Fruit fly (Drosophila melanogaster) whole organism, prepupa: ENCODE measurements around the gene CG9928.
A peak's percentile ranks its signal among the peaks of the same experiment; 100 is the strongest.

ENCODE experiments used
- Blimp-1 ChIP-seq: fragments of 200-800 bp; sonication (Bioruptor generic); optimal IDR thresholded peaks from 3 replicates; lab custom pipeline; 2017; ENCODE audit warnings: missing biosample characterization, missing genetic modification characterization, mild to moderate bottlenecking, moderate library complexity, missing genetic modification reagents
- CG10631 ChIP-seq: fragments of 200-800 bp; sonication (Bioruptor generic); optimal IDR thresholded peaks from 2 replicates; lab custom pipeline; 2016; ENCODE audit warnings: missing biosample characterization, missing genetic modification characterization
- CG10669 ChIP-seq: fragments of 200-800 bp; sonication (Bioruptor generic); optimal IDR thresholded peaks from 3 replicates; lab custom pipeline; 2018; ENCODE audit warnings: missing biosample characterization, mild to moderate bottlenecking, missing genetic modification characterization, moderate library complexity
- CG11294 ChIP-seq: fragments of 200-800 bp; sonication (Bioruptor generic); IDR thresholded peaks from 2 replicates; pipeline ENCODE4 v1.3.6; 2022; ENCODE audit warnings: missing biosample characterization, missing genetic modification characterization
- CG11762 ChIP-seq: fragments of 200-800 bp; sonication (Bioruptor generic); optimal IDR thresholded peaks from 3 replicates; lab custom pipeline; 2016; ENCODE audit warnings: missing biosample characterization, missing genetic modification characterization; ENCODE audit not compliant: insufficient read depth
- CG11902 ChIP-seq: fragments of 200-800 bp; sonication (Bioruptor generic); optimal IDR thresholded peaks from 3 replicates; lab custom pipeline; 2016; ENCODE audit warnings: missing biosample characterization, missing genetic modification characterization
- CG15336 ChIP-seq: fragments of 200-800 bp; sonication (Bioruptor generic); IDR thresholded peaks from 2 replicates; pipeline ENCODE4 v1.3.6; 2022; ENCODE audit warnings: missing biosample characterization, missing genetic modification characterization
- CG1621 ChIP-seq: fragments of 200-800 bp; sonication (Bioruptor generic); optimal IDR thresholded peaks from 3 replicates; lab custom pipeline; 2018; ENCODE audit warnings: missing biosample characterization, mild to moderate bottlenecking, missing genetic modification characterization
- CG16779 ChIP-seq: fragments of 200-800 bp; sonication (Bioruptor generic); optimal IDR thresholded peaks from 3 replicates; lab custom pipeline; 2017; ENCODE audit warnings: missing biosample characterization, mild to moderate bottlenecking, missing genetic modification characterization
- CG3032 ChIP-seq: fragments of 200-800 bp; optimal IDR thresholded peaks from 2 replicates; lab custom pipeline; 2019; ENCODE audit warnings: missing biosample characterization, mild to moderate bottlenecking, missing genetic modification characterization, moderate library complexity
- CG32006 ChIP-seq: fragments of 200-800 bp; sonication (Bioruptor generic); optimal IDR thresholded peaks from 3 replicates; lab custom pipeline; 2017; ENCODE audit warnings: missing biosample characterization, mild to moderate bottlenecking, missing genetic modification characterization
- CG34406 ChIP-seq: fragments of 200-800 bp; sonication (Bioruptor generic); optimal IDR thresholded peaks from 3 replicates; lab custom pipeline; 2016; ENCODE audit warnings: missing biosample characterization, missing genetic modification characterization
- CG4318 ChIP-seq: fragments of 200-800 bp; sonication (Bioruptor generic); optimal IDR thresholded peaks from 3 replicates; lab custom pipeline; 2017; ENCODE audit warnings: missing biosample characterization, mild to moderate bottlenecking, missing genetic modification characterization
- CG6163 ChIP-seq: fragments of 200-800 bp; sonication (Bioruptor generic); IDR thresholded peaks from 3 replicates; pipeline ENCODE4 v1.3.6; 2022; ENCODE audit warnings: missing biosample characterization, missing genetic modification characterization
- CG6276 ChIP-seq: fragments of 200-800 bp; sonication (Bioruptor generic); optimal IDR thresholded peaks from 2 replicates; lab custom pipeline; 2017; ENCODE audit warnings: missing biosample characterization, mild to moderate bottlenecking, missing genetic modification characterization
- CG6792 ChIP-seq: fragments of 200-800 bp; sonication (Bioruptor generic); optimal IDR thresholded peaks from 3 replicates; lab custom pipeline; 2016; ENCODE audit warnings: missing biosample characterization, missing genetic modification characterization
- CG6808 ChIP-seq: fragments of 200-800 bp; sonication (Bioruptor generic); optimal IDR thresholded peaks from 3 replicates; lab custom pipeline; 2017; ENCODE audit warnings: missing biosample characterization, missing genetic modification characterization, mild to moderate bottlenecking, moderate library complexity, missing genetic modification reagents
- CG6854 ChIP-seq: fragments of 200-800 bp; sonication (Bioruptor generic); optimal IDR thresholded peaks from 2 replicates; lab custom pipeline; 2017; ENCODE audit warnings: missing biosample characterization, mild to moderate bottlenecking, missing genetic modification characterization
- CG7368 ChIP-seq: fragments of 200-800 bp; sonication (Bioruptor generic); optimal IDR thresholded peaks from 3 replicates; lab custom pipeline; 2016; ENCODE audit warnings: missing biosample characterization, missing genetic modification characterization
- CG8119 ChIP-seq: fragments of 200-800 bp; sonication (Bioruptor generic); IDR thresholded peaks from 3 replicates; pipeline ENCODE4 v1.3.6; 2022; ENCODE audit warnings: missing biosample characterization, missing genetic modification characterization
- CG8319 ChIP-seq: fragments of 200-800 bp; sonication (Bioruptor generic); optimal IDR thresholded peaks from 3 replicates; lab custom pipeline; 2016; ENCODE audit warnings: missing biosample characterization, missing genetic modification characterization
- CG9139 ChIP-seq: fragments of 200-800 bp; sonication (Bioruptor generic); optimal IDR thresholded peaks from 3 replicates; lab custom pipeline; 2017; ENCODE audit warnings: missing biosample characterization, mild to moderate bottlenecking, missing genetic modification characterization
- Eip75B ChIP-seq: fragments of 200-800 bp; sonication (Bioruptor generic); optimal IDR thresholded peaks from 3 replicates; lab custom pipeline; 2016; ENCODE audit warnings: missing biosample characterization, missing genetic modification characterization
- Eip78C ChIP-seq: fragments of 200-800 bp; sonication (Bioruptor generic); peaks from one replicate; lab custom pipeline; 2016; ENCODE audit warnings: missing biosample characterization, missing genetic modification characterization
- Ets21C ChIP-seq: fragments of 200-800 bp; sonication (Bioruptor generic); optimal IDR thresholded peaks from 3 replicates; lab custom pipeline; 2016; ENCODE audit warnings: missing biosample characterization, missing genetic modification characterization
- Ets96B ChIP-seq: fragments of 200-800 bp; optimal IDR thresholded peaks from 2 replicates; lab custom pipeline; 2019; ENCODE audit warnings: missing biosample characterization, mild to moderate bottlenecking, missing genetic modification characterization, moderate library complexity
- Gug ChIP-seq: fragments of 200-800 bp; sonication (Bioruptor generic); IDR thresholded peaks from 2 replicates; pipeline ENCODE4 v1.3.6; 2022; ENCODE audit warnings: missing biosample characterization, missing genetic modification characterization
- Hr38 ChIP-seq: sonication (Bioruptor generic); optimal IDR thresholded peaks from 2 replicates; lab custom pipeline; 2016; ENCODE audit warnings: missing biosample characterization, missing genetic modification characterization
- Hr39 ChIP-seq: fragments of 200-800 bp; sonication (Bioruptor generic); optimal IDR thresholded peaks from 2 replicates; lab custom pipeline; 2016; ENCODE audit warnings: missing biosample characterization, missing genetic modification characterization
- Hr4 ChIP-seq: fragments of 200-800 bp; sonication (Bioruptor generic); optimal IDR thresholded peaks from 3 replicates; lab custom pipeline; 2016; ENCODE audit warnings: missing biosample characterization, missing genetic modification characterization
- Lpt ChIP-seq: fragments of 200-800 bp; sonication (Bioruptor generic); optimal IDR thresholded peaks from 3 replicates; lab custom pipeline; 2016; ENCODE audit warnings: missing biosample characterization, missing genetic modification characterization
- Met ChIP-seq: fragments of 200-800 bp; sonication (Bioruptor generic); optimal IDR thresholded peaks from 3 replicates; lab custom pipeline; 2016; ENCODE audit warnings: missing biosample characterization, missing genetic modification characterization
- Smox ChIP-seq: fragments of 200-800 bp; sonication (Bioruptor generic); optimal IDR thresholded peaks from 3 replicates; lab custom pipeline; 2016; ENCODE audit warnings: missing biosample characterization, missing genetic modification characterization
- Sox14 ChIP-seq: fragments of 200-800 bp; sonication (Bioruptor generic); optimal IDR thresholded peaks from 3 replicates; lab custom pipeline; 2016; ENCODE audit warnings: missing biosample characterization, missing genetic modification characterization
- Sox15 ChIP-seq: fragments of 200-800 bp; sonication (Bioruptor generic); optimal IDR thresholded peaks from 3 replicates; lab custom pipeline; 2016; ENCODE audit warnings: missing biosample characterization, missing genetic modification characterization
- cyc ChIP-seq: fragments of 200-800 bp; sonication (Bioruptor generic); optimal IDR thresholded peaks from 3 replicates; lab custom pipeline; 2016; ENCODE audit warnings: missing biosample characterization, missing genetic modification characterization
- dac ChIP-seq: fragments of 200-800 bp; sonication (Bioruptor generic); optimal IDR thresholded peaks from 2 replicates; lab custom pipeline; 2017; ENCODE audit warnings: missing biosample characterization, mild to moderate bottlenecking, missing genetic modification characterization
- dsx ChIP-seq: fragments of 200-800 bp; optimal IDR thresholded peaks from 3 replicates; lab custom pipeline; 2019; ENCODE audit warnings: missing biosample characterization, mild to moderate bottlenecking, missing genetic modification characterization, moderate library complexity; ENCODE audit not compliant: poor library complexity, severe bottlenecking
- eg ChIP-seq: fragments of 200-800 bp; sonication (Bioruptor generic); IDR thresholded peaks from 3 replicates; pipeline ENCODE4 v1.3.6; 2022; ENCODE audit warnings: missing biosample characterization, missing genetic modification characterization
- fd59A ChIP-seq: fragments of 200-800 bp; sonication (Bioruptor generic); optimal IDR thresholded peaks from 2 replicates; lab custom pipeline; 2017; ENCODE audit warnings: missing biosample characterization, mild to moderate bottlenecking, missing genetic modification characterization, missing genetic modification reagents
- fd85E ChIP-seq: fragments of 200-800 bp; sonication (Bioruptor generic); optimal IDR thresholded peaks from 3 replicates; lab custom pipeline; 2016; ENCODE audit warnings: missing biosample characterization, missing genetic modification characterization
- lz ChIP-seq: fragments of 200-800 bp; sonication (Bioruptor generic); optimal IDR thresholded peaks from 3 replicates; lab custom pipeline; 2016; ENCODE audit warnings: missing biosample characterization, missing genetic modification characterization
- net ChIP-seq: fragments of 200-800 bp; sonication (Bioruptor generic); optimal IDR thresholded peaks from 3 replicates; lab custom pipeline; 2016; ENCODE audit warnings: missing biosample characterization, missing genetic modification characterization
- pdm3 ChIP-seq: fragments of 200-800 bp; sonication (Bioruptor generic); optimal IDR thresholded peaks from 3 replicates; lab custom pipeline; 2016; ENCODE audit warnings: missing biosample characterization, missing genetic modification characterization
- salr ChIP-seq, 2 experiments: fragments of 200-800 bp; sonication (Bioruptor generic); optimal IDR thresholded peaks; 3 replicates each; lab custom pipeline; 2016 to 2018; ENCODE audit warnings: missing biosample characterization in 2 of 2, missing genetic modification characterization in 2 of 2, mild to moderate bottlenecking in 1 of 2
- spab ChIP-seq: fragments of 200-800 bp; sonication (Bioruptor generic); optimal IDR thresholded peaks from 2 replicates; lab custom pipeline; 2017; ENCODE audit warnings: missing biosample characterization, mild to moderate bottlenecking, missing genetic modification characterization, missing genetic modification reagents
- ss ChIP-seq, 2 experiments: fragments of 200-800 bp; sonication (Bioruptor generic); optimal IDR thresholded peaks; 2 replicates in 1 of 2; 3 replicates in 1 of 2; lab custom pipeline; 2017 to 2018; ENCODE audit warnings: mild to moderate bottlenecking in 2 of 2, missing biosample characterization in 2 of 2, missing genetic modification characterization in 2 of 2, moderate library complexity in 1 of 2
- svp ChIP-seq: fragments of 200-800 bp; sonication (Bioruptor generic); peaks from one replicate; lab custom pipeline; 2016; ENCODE audit warnings: missing biosample characterization, missing genetic modification characterization
- topi ChIP-seq: fragments of 200-800 bp; sonication (Bioruptor generic); optimal IDR thresholded peaks from 3 replicates; lab custom pipeline; 2016; ENCODE audit warnings: missing biosample characterization, missing genetic modification characterization
- vri ChIP-seq: fragments of 200-800 bp; sonication (Bioruptor generic); optimal IDR thresholded peaks from 3 replicates; lab custom pipeline; 2016; ENCODE audit warnings: missing biosample characterization, mild to moderate bottlenecking, missing genetic modification characterization

CG9928 gene

dm6 chr2L:13164994-13165801 lies 22.5 kb upstream of the CG9928 start, which contains the start of gene Sirt1:
Gene Sirt1, plus strand, starts transcription at chr2L:13165564.
- TF ChIP-seq Eip75B (GFP tag; lab: Kevin White, UChicago) (peak; percentile 74), CG9139 (no peak), Eip78C (peak; percentile 90), Ets96B (tag; lab: Kevin White, UChicago) (peak; percentile 87), Hr38 (GFP tag; lab: Kevin White, UChicago) (no peak), Sox15 (GFP tag; lab: Kevin White, UChicago) (peak; percentile 88), CG1621 (tag; lab: Kevin White, UChicago) (peak; percentile 41), cyc (GFP tag; lab: Kevin White, UChicago) (peak; percentile 81), dac (GFP tag; lab: Kevin White, UChicago) (no peak), svp (GFP tag; lab: Kevin White, UChicago) (no peak), CG32006 (GFP tag; lab: Kevin White, UChicago) (peak; percentile 90), CG6163 (GFP tag; lab: Robert Waterston, UW) (no peak; the same call in 2 of the 3 replicates), net (GFP tag; lab: Kevin White, UChicago) (peak; percentile 81), CG7368 (GFP tag; lab: Kevin White, UChicago) (peak; percentile 66), Smox (GFP tag; lab: Kevin White, UChicago) (peak; percentile 83), Gug (GFP tag; lab: Robert Waterston, UW) (no peak; the same call in none of the 2 replicates), CG6808 (peak; percentile 78), fd59A (peak; percentile 75), dsx (GFP tag; lab: Kevin White, UChicago) (peak; percentile 70), CG6276 (GFP tag; lab: Kevin White, UChicago) (peak; percentile 80), Blimp-1 (GFP tag; lab: Kevin White, UChicago) (peak; percentile 78), topi (GFP tag; lab: Kevin White, UChicago) (peak; percentile 77), Hr4 (GFP tag; lab: Kevin White, UChicago) (peak; percentile 87), salr (GFP tag; optimal IDR thresholded peaks at IDR 0.05; lab: Kevin White, UChicago) (peak; percentile 6 to 92), CG34406 (GFP tag; lab: Kevin White, UChicago) (peak; percentile 87), spab (GFP tag; lab: Kevin White, UChicago) (peak; percentile 70), CG10631 (GFP tag; lab: Kevin White, UChicago) (peak; percentile 92), Met (GFP tag; lab: Kevin White, UChicago) (peak; percentile 81), Ets21C (GFP tag; lab: Kevin White, UChicago) (peak; percentile 65), pdm3 (GFP tag; lab: Kevin White, UChicago) (peak; percentile 76), Sox14 (peak; percentile 74), ss (GFP tag; optimal IDR thresholded peaks at IDR 0.05; lab: Kevin White, UChicago) (peak; percentile 6 to 80), vri (GFP tag; lab: Kevin White, UChicago) (no peak), CG6792 (peak; percentile 83), Hr39 (peak; percentile 85), Lpt (peak; percentile 60), CG8119 (GFP tag; lab: Robert Waterston, UW) (peak; percentile 78), CG4318 (GFP tag; lab: Kevin White, UChicago) (peak; percentile 86), CG6854 (GFP tag; lab: Kevin White, UChicago) (peak; percentile 75), CG10669 (GFP tag; lab: Kevin White, UChicago) (peak; percentile 76), CG8319 (GFP tag; lab: Kevin White, UChicago) (no peak), CG15336 (GFP tag; lab: Robert Waterston, UW) (peak; percentile 82), eg (GFP tag; lab: Robert Waterston, UW) (peak; percentile 61; the same call in 2 of the 3 replicates), CG11762 (GFP tag; lab: Kevin White, UChicago) (peak; percentile 74), CG16779 (peak; percentile 4), lz (peak; percentile 82), CG11902 (peak; percentile 76), fd85E (GFP tag; lab: Kevin White, UChicago) (no peak), CG11294 (peak; percentile 63; the same call in 1 of the 2 replicates), CG3032 (tag; lab: Kevin White, UChicago) (peak; percentile 87)
